Fruit fly (Drosophila melanogaster) whole organism, larva: Measurements from ENCODE around the gene CG16710.
A peak's percentile ranks its signal among the peaks of the same experiment; 100 is the strongest.

Experiments
- noc ChIP-seq: fragments of 200-800 bp; sonication (Bioruptor generic); optimal IDR thresholded peaks from 3 replicates; lab custom pipeline; 2019; ENCODE audit warnings: missing biosample characterization, mild to moderate bottlenecking, missing genetic modification characterization, moderate library complexity

CG16710 gene

DNA sequence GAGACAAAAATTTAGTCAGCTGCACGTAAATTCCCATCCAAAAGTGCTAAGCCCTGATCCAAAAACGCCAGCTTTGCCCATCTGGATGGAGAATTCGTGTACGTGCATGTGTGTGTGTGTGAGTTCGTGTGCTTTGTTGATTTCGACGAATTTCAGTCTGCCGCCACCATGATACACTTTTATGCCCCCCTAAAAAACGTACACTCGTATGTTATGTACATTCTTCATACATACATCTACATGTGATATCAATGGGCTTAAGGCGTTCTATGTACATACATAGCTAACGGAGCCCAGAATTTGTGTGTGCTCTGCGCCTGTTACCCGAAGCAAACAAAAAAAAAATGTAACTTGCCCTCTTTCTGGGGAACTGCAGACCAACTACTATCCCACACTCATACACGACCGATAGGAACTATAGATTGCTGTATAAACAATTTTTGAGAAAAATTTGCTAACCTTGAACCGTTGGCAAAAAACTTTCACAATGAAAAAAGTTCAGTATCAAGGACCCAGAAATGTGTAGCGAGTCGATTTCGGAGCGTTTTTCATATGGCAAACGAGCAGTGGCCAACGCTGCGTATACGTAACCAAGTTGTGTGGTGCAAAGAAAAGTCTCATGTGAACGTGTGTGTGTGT lies 43.5 kb downstream of the CG16710 start:
- peak; percentile 61 for TF ChIP-seq noc

DNA sequence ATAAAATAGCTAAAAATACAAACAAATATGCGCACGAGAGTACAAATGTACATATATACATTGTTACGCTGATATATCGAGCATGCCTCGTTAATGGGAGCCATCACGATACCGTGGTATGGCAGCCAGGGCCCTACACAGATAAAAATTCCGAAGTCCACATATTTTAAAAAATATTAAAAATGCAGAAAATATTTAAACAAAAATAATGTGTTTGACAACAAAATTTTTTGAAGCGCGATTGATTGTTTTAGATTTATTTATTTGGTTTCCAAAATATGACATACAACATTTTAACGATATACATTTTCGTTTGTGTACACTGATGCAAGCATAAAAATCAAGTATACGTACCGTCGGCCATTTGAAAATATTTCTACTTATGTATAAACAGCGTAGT lies 44.4 kb downstream of the CG16710 start:
- TF ChIP-seq noc = peak; percentile 98

DNA sequence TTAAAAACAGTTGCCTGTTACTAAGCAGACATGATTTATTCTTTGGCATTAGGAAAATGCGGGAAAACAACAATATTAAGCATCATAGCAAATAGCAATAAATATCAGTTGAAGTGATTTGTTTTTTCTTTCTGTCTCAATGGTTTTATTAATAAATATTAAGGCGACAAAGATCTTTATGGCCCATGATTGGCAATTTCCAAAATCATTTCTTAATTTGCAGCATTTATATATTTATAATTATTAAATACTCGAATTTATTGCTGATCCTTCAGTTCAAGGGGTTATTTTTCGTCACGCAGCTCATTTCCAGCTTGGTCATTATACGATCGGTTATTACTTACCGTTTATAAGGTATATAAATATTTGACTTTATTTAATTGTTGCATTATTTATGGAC lies 45.4 kb downstream of the CG16710 start:
- peak; percentile 69 for TF ChIP-seq noc

DNA sequence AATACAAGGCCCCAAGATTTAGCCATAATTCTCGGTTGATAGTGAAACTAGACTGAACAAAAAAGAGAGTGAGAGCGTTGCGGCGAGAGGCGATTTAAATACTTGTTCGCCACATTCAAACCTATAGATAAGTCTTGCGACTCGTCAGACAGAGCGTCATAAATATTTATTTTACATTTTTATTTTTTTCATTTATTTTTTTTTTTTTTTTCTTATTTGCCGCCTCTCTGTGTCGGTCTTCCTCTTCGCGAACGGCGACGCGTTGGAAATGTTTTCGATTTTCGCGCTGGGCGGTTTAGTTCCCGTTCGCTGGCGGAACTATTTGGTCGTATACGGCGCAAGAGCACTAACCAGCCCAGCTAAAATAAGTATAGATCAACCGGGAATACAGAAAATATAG lies 45.8 kb downstream of the CG16710 start:
- no peak for TF ChIP-seq noc

DNA sequence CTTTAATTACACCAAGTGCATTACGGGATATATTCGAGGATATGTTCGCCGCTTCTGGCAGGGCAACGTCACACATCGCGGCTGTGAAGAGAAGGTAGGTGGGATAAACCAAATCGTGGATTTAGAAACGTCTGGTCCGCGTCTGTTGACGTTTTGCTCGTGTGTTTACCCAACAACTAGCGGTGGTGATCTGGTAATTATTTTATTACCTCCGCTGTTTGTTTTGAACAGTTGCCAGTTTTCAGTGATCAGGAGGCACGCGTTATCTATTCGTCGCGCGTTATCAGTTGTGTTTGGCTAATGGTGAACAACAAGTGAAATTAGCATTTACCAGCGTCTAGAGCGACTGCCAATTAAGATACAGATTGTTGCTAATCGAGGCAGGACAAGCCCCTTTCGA lies 46.8 kb downstream of the CG16710 start:
- peak; percentile 78 for TF ChIP-seq noc

DNA sequence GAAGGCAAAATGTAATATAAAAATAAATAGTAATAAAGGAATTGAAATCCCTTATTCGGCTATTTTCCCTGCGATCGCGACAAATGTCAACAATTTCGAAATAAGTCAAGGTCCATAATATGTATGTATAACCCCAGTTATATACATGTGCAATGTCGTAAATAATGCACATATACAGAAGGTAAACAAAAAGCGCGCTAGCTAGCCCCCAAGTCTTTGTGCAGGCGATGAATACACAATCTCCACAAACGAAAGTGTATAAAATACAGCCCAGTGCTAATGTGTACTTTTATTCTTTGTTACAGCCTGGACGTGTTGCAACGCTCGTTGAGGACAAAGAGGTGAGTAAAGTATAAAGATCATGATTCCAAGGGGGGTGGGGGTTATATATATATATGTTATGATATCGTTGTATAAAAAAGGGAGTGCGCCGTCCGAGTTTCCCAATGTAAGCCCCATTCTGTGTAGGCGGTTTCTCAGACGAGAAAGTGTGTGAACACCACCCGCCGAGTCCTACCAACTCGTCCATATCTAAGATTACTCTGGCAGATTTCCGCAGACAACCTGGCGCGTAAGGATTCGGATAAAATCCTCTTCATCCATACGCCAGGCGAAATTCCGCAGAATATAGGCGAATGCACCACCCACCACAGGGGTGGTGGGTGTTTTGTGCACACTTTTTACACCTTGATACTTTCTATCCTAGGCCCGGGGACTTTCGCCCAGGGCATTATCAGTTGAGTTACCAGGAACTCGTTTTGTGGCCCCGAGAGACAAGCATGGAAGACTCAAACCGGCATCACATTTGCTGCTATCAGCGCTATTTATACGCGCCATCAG lies 47.5 kb downstream of the CG16710 start:
- TF ChIP-seq noc = no peak

DNA sequence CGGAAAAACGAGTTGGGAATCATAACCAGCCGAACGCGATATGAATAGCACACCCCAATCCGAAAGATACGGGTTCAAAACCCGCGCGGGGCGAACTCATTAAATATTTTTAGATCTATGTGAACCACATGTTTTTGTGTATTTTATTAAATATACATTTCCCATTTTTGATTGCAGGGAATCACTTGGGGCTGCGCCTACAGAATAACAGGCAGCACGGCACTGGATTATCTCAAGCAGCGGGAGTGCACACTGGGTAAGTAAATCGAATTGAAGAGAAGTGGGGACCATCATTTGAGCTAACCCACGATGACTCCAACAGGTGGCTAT lies 48.1 kb downstream of the CG16710 start:
- no peak for TF ChIP-seq noc

DNA sequence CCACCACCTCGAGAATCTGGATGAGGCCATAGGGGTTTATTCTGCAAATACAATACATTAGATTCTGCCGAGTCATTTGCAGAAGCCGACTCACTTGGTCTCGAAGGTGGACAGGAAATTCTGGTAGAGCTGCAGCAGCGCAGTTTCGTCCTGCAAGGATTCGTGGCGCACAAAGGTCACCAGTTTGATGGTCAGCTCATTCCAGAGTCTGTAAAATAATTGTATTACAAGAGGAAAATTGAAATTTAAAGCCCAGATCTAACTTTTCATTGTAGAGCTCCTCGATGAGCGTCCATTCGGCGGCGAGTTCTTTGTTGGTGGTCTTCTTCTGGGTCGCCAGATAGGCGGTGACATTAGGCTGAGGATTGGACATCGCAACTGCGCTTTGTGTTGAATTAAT lies 50.2 kb downstream of the CG16710 start:
- TF ChIP-seq noc = no peak

DNA sequence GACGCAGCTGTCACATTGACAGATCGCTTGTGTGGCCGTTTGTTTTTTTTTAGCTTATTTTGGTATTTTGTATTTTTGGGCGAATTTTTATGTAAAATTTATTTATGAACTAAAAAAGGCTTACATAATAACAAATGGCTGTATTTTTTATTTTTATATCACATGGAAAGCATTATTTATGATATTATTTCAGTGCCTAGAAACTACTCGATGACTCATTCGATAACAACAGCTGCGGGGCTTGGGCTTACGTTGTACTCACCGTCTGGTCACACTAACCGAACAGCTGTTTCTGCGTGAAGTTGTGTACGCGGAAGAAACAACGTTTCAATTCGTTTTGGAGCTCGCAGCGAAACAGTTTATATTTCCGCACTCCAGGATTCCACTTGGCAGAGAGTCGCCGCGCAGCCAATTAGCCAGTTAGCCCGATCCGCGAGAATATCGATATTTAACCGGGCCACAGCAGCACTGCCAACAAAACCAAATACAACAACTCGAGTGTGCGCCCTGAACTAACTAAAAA lies 50.7 kb downstream of the CG16710 start, which contains the start of the genes Hmgcr and Rpn9:
TSS of gene Hmgcr (plus strand) at position 335 of the 523 bp plus-strand sequence.
TSS of gene Rpn9 (minus strand) at position 473 of the 523 bp plus-strand sequence.
- no peak for TF ChIP-seq noc
